Worm (Caenorhabditis elegans) whole organism, L3 larva: ENCODE measurements around the gene T04A6.2.

Experiments used
- nhr-11 ChIP-seq: fragments of 150-350 bp; optimal IDR thresholded peaks from 2 replicates; lab custom pipeline; 2014; ENCODE audit warnings: missing biosample characterization, missing genetic modification characterization
- nhr-43 ChIP-seq: sonication (generic microtip); optimal IDR thresholded peaks from 2 replicates; lab custom pipeline; 2016; ENCODE audit warnings: mild to moderate bottlenecking, missing genetic modification characterization, missing compliant biosample characterization; ENCODE audit not compliant: poor library complexity, severe bottlenecking

DNA sequence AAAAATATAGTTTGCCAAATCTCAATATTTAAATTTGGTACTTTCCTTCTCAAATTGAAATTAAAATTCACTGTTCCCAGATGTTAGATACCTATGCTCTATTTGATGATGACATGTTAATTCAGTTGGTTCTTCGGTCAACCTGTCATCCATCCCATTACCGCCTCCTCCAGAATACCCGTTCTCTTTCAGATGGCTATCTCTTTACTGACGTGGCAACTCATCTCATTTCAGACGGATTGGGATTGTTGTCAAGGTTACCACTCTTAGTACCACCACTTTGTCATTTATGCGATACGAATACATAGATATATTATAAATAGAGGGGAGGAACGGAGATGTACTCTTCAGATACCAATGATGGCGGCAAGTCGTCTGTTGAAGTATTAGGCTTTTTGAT is 6.7 kb downstream of the T04A6.2 start:
- TF ChIP-seq nhr-11 = no peak
- no peak for TF ChIP-seq nhr-43
